Worm (Caenorhabditis elegans): Measurements from ENCODE around the gene F38B2.6.

Gene F38B2.6

ce11 chrX:11281148-11281547 lies at the start of gene F38B2.6:
F38B2.6 (minus strand) TSS chrX:11281248.
- TF ChIP-seq nhr-11 (tag; optimal IDR thresholded peaks at IDR 0.05) (no peak), egl-27 (tag; optimal IDR thresholded peaks at IDR 0.05) (no peak), dsc-1 (tag; optimal IDR thresholded peaks at IDR 0.05) (no peak)

- TF ChIP-seq blmp-1 (tag; optimal IDR thresholded peaks at IDR 0.05) (no peak), aha-1 (tag; optimal IDR thresholded peaks at IDR 0.05) (no peak), ama-1 (optimal IDR thresholded peaks at IDR 0.05) (no peak), C34B4.2 (tag; optimal IDR thresholded peaks at IDR 0.05) (no peak), lin-39 (tag; optimal IDR thresholded peaks at IDR 0.05) (no peak), pag-3 (tag; optimal IDR thresholded peaks at IDR 0.05; ENCODE audit: borderline replicate concordance, insufficient read depth) (no peak), unc-98 (GFP tag; IDR thresholded peaks at IDR 0.05) (no peak), unc-30 (tag; optimal IDR thresholded peaks at IDR 0.05) (no peak), nhr-11 (tag; optimal IDR thresholded peaks at IDR 0.05) (no peak)
Observed at ce11 chrX:11329424-11329823, 48.4 kb upstream of the F38B2.6 start, which contains the start of gene npr-9. npr-9 (plus strand) TSS chrX:11329724.

- TF ChIP-seq efl-1 (optimal IDR thresholded peaks at IDR 0.05) (no peak), efl-1 (GFP tag; optimal IDR thresholded peaks at IDR 0.05 in 1 of 2) (peak in 1 of 2 experiments; percentile 53), dsc-1 (tag; optimal IDR thresholded peaks at IDR 0.05) (no peak), lin-14 (GFP tag; optimal IDR thresholded peaks at IDR 0.05) (peak; percentile 63), tlp-1 (tag; optimal IDR thresholded peaks at IDR 0.05) (no peak), nhr-11 (tag; optimal IDR thresholded peaks at IDR 0.05) (no peak)
Observed at ce11 chrX:11328710-11329109, 47.7 kb upstream of the F38B2.6 start.

- no peak for TF ChIP-seq isw-1 (GFP tag; IDR thresholded peaks at IDR 0.05)
- peak; percentile 14 for TF ChIP-seq blmp-1 (tag; optimal IDR thresholded peaks at IDR 0.05)
Observed at ce11 chrX:11326827-11327226, 45.8 kb upstream of the F38B2.6 start, which contains the start of gene ZK455.5. ZK455.5 (minus strand) TSS chrX:11326927.

ce11 chrX:11324240-11324639 lies 43.2 kb upstream of the F38B2.6 start, which contains the start of gene asm-2:
asm-2 (minus strand) TSS chrX:11324251.
- TF ChIP-seq elt-2 (tag; optimal IDR thresholded peaks at IDR 0.05) (peak; percentile 73), ztf-11 (tag; optimal IDR thresholded peaks at IDR 0.05) (no peak), mab-9 (GFP tag; IDR thresholded peaks at IDR 0.05) (no peak), lin-14 (GFP tag; optimal IDR thresholded peaks at IDR 0.05) (peak; percentile 5), lin-13 (GFP tag; optimal IDR thresholded peaks at IDR 0.05) (no peak)

ce11 chrX:11323225-11323624 lies 42.2 kb upstream of the F38B2.6 start:
- TF ChIP-seq elt-2 (tag; optimal IDR thresholded peaks at IDR 0.05), result peak; percentile 3
- no peak for TF ChIP-seq sptf-1 (tag; optimal IDR thresholded peaks at IDR 0.05)
- no peak for TF ChIP-seq zip-4 (GFP tag; optimal IDR thresholded peaks at IDR 0.05)
- no peak for TF ChIP-seq mep-1 (tag; optimal IDR thresholded peaks at IDR 0.05)
- no peak for TF ChIP-seq lin-39 (tag; optimal IDR thresholded peaks at IDR 0.05)

ce11 chrX:11317939-11318338 lies 36.9 kb upstream of the F38B2.6 start, which contains the start of gene hizr-1:
hizr-1 (plus strand) TSS chrX:11318278.
- TF ChIP-seq elt-2 (tag; optimal IDR thresholded peaks at IDR 0.05), result peak; percentile 12
- TF ChIP-seq C16A3.4 (tag; optimal IDR thresholded peaks at IDR 0.05), result no peak
- TF ChIP-seq unc-30 (tag; optimal IDR thresholded peaks at IDR 0.05), result no peak

ce11 chrX:11316750-11317149 lies 35.7 kb upstream of the F38B2.6 start, which contains the start of gene nlp-57:
nlp-57 (plus strand) TSS chrX:11317050.
- TF ChIP-seq dsc-1 (tag; optimal IDR thresholded peaks at IDR 0.05) (no peak), efl-3 (GFP tag; optimal IDR thresholded peaks at IDR 0.05) (no peak), Y116A8C.19 (tag; optimal IDR thresholded peaks at IDR 0.05; ENCODE audit: borderline replicate concordance) (no peak), unc-62 (GFP tag; optimal IDR thresholded peaks at IDR 0.05) (no peak), pax-3 (tag; optimal IDR thresholded peaks at IDR 0.05) (no peak), elt-2 (tag; optimal IDR thresholded peaks at IDR 0.05) (no peak), ztf-4 (tag; optimal IDR thresholded peaks at IDR 0.05) (no peak), lin-14 (GFP tag; optimal IDR thresholded peaks at IDR 0.05) (no peak), snu-23 (GFP tag; optimal IDR thresholded peaks at IDR 0.05) (no peak), sptf-1 (tag; optimal IDR thresholded peaks at IDR 0.05) (no peak), nhr-12 (tag; optimal IDR thresholded peaks at IDR 0.05) (no peak), hlh-17 (GFP tag; optimal IDR thresholded peaks at IDR 0.05; ENCODE audit: borderline replicate concordance) (no peak), ceh-90 (tag; optimal IDR thresholded peaks at IDR 0.05) (no peak), ceh-82 (tag; optimal IDR thresholded peaks at IDR 0.05) (no peak), rnt-1 (tag; optimal IDR thresholded peaks at IDR 0.05) (no peak), pqm-1 (tag; optimal IDR thresholded peaks at IDR 0.05) (no peak), aly-2 (tag; optimal IDR thresholded peaks at IDR 0.05) (no peak), tlp-1 (tag; optimal IDR thresholded peaks at IDR 0.05) (no peak), unc-130 (tag; optimal IDR thresholded peaks at IDR 0.05) (no peak)
